Worm (Caenorhabditis elegans) whole organism, young adult: Measurements from ENCODE around the gene ZC374.2.

Source experiments
- B0035.1 ChIP-seq: sonication (generic microtip); optimal IDR thresholded peaks from 2 replicates; lab custom pipeline; 2016; ENCODE audit warnings: missing genetic modification characterization, mild to moderate bottlenecking, missing compliant biosample characterization, missing genotype, missing genetic modification reagents
- B0261.1 ChIP-seq: sonication (generic microtip); optimal IDR thresholded peaks from 2 replicates; lab custom pipeline; 2016; ENCODE audit warnings: mild to moderate bottlenecking, missing genetic modification characterization, moderate library complexity, missing compliant biosample characterization
- F52B5.7 ChIP-seq: sonication (generic microtip); optimal IDR thresholded peaks from 2 replicates; lab custom pipeline; 2016; ENCODE audit warnings: mild to moderate bottlenecking, missing genetic modification characterization, missing compliant biosample characterization
- T07F8.4 ChIP-seq: sonication (generic microtip); optimal IDR thresholded peaks from 2 replicates; lab custom pipeline; 2016; ENCODE audit warnings: mild to moderate bottlenecking, missing genetic modification characterization, moderate library complexity, missing compliant biosample characterization
- Y53F4B.3 ChIP-seq: fragments of 200-800 bp; sonication (Bioruptor generic); IDR thresholded peaks from 2 replicates; pipeline ENCODE4 v1.3.6; 2022; ENCODE audit warnings: missing genetic modification reagents, missing genetic modification characterization, missing compliant biosample characterization
- Y79H2A.3 ChIP-seq: fragments of 200-800 bp; sonication (Bioruptor generic); conservative IDR thresholded peaks from 2 replicates; pipeline ENCODE4 v1.3.6; 2022; ENCODE audit warnings: missing genetic modification reagents, missing genetic modification characterization, missing compliant biosample characterization
- Y95B8A.8 ChIP-seq: fragments of 200-800 bp; sonication (Bioruptor generic); IDR thresholded peaks from 2 replicates; pipeline ENCODE4 v1.3.6; 2022; ENCODE audit warnings: missing genetic modification reagents, missing genetic modification characterization, missing compliant biosample characterization
- aptf-3 ChIP-seq: fragments of 200-800 bp; sonication (Bioruptor generic); IDR thresholded peaks from 2 replicates; pipeline ENCODE4 v1.3.6; 2022; ENCODE audit warnings: missing genetic modification characterization, missing compliant biosample characterization
- bed-1 ChIP-seq: fragments of 200-800 bp; sonication (Bioruptor generic); IDR thresholded peaks from 2 replicates; pipeline ENCODE4 v1.3.6; 2022; ENCODE audit warnings: missing genetic modification reagents, missing genetic modification characterization, missing compliant biosample characterization
- bed-2 ChIP-seq: fragments of 200-800 bp; sonication (Bioruptor generic); IDR thresholded peaks from 2 replicates; pipeline ENCODE4 v1.3.6; 2022; ENCODE audit warnings: missing genetic modification reagents, missing genetic modification characterization, missing compliant biosample characterization
- ccch-3 ChIP-seq: fragments of 200-800 bp; sonication (Bioruptor generic); optimal IDR thresholded peaks from 2 replicates; lab custom pipeline; 2018; ENCODE audit warnings: mild to moderate bottlenecking, missing genetic modification characterization, missing compliant biosample characterization
- cebp-2 ChIP-seq: fragments of 200-800 bp; sonication (Bioruptor generic); IDR thresholded peaks from 2 replicates; pipeline ENCODE4 v1.3.6; 2022; ENCODE audit warnings: missing genetic modification characterization, missing compliant biosample characterization
- ceh-100 ChIP-seq: fragments of 200-800 bp; sonication (Bioruptor generic); IDR thresholded peaks from 2 replicates; pipeline ENCODE4 v1.3.6; 2022; ENCODE audit warnings: missing genetic modification reagents, missing genetic modification characterization, missing compliant biosample characterization
- chd-7 ChIP-seq: sonication (generic microtip); optimal IDR thresholded peaks from 2 replicates; lab custom pipeline; 2016; ENCODE audit warnings: mild to moderate bottlenecking, missing genetic modification characterization, moderate library complexity, missing compliant biosample characterization
- dpff-1 ChIP-seq: sonication (generic microtip); optimal IDR thresholded peaks from 2 replicates; lab custom pipeline; 2017; ENCODE audit warnings: mild to moderate bottlenecking, missing genetic modification characterization, missing compliant biosample characterization
- egl-18 ChIP-seq: fragments of 200-800 bp; sonication (Bioruptor generic); IDR thresholded peaks from 2 replicates; pipeline ENCODE4 v1.3.6; 2022; ENCODE audit warnings: missing genetic modification reagents, missing genetic modification characterization, missing compliant biosample characterization
- egrh-3 ChIP-seq: fragments of 200-800 bp; sonication (Bioruptor generic); IDR thresholded peaks from 2 replicates; pipeline ENCODE4 v1.3.6; 2022; ENCODE audit warnings: missing genetic modification reagents, missing genetic modification characterization, missing compliant biosample characterization
- ets-4 ChIP-seq: fragments of 200-800 bp; sonication (Bioruptor generic); optimal IDR thresholded peaks from 2 replicates; lab custom pipeline; 2018; ENCODE audit warnings: mild to moderate bottlenecking, missing genetic modification characterization, missing compliant biosample characterization
- him-1 ChIP-seq: sonication (generic microtip); optimal IDR thresholded peaks from 2 replicates; lab custom pipeline; 2016; ENCODE audit warnings: missing genotype, missing genetic modification reagents, missing genetic modification characterization, missing compliant biosample characterization
- hlh-26 ChIP-seq: fragments of 200-800 bp; sonication (Bioruptor generic); conservative IDR thresholded peaks from 2 replicates; pipeline ENCODE4 v1.3.6; 2022; ENCODE audit warnings: missing genetic modification reagents, missing genetic modification characterization, missing compliant biosample characterization
- hrde-1 ChIP-seq: sonication (generic microtip); optimal IDR thresholded peaks from 2 replicates; lab custom pipeline; 2016; ENCODE audit warnings: missing genetic modification characterization, mild to moderate bottlenecking, missing compliant biosample characterization, moderate library complexity, missing genotype, missing genetic modification reagents, borderline replicate concordance
- hsf-1 ChIP-seq: fragments of 200-800 bp; sonication (Bioruptor generic); IDR thresholded peaks from 2 replicates; pipeline ENCODE4 v1.3.6; 2022; ENCODE audit warnings: missing genetic modification reagents, missing genetic modification characterization, missing compliant biosample characterization
- let-526 ChIP-seq: fragments of 200-800 bp; sonication (Bioruptor generic); IDR thresholded peaks from 2 replicates; pipeline ENCODE4 v1.3.6; 2022; ENCODE audit warnings: missing genetic modification reagents, missing genetic modification characterization, missing compliant biosample characterization
- lin-26 ChIP-seq: fragments of 200-800 bp; sonication (Bioruptor generic); IDR thresholded peaks from 2 replicates; pipeline ENCODE4 v1.3.6; 2022; ENCODE audit warnings: missing genetic modification reagents, missing genetic modification characterization, missing compliant biosample characterization
- lin-35 ChIP-seq, 3 experiments: fragments of 150-350 bp in 2 of 3; sonication (generic microtip) in 1 of 3; optimal IDR thresholded peaks; 2 replicates each; lab custom pipeline; 2014 to 2018; ENCODE audit warnings: missing biosample characterization in 3 of 3, missing genetic modification characterization in 3 of 3, missing genetic modification reagents in 3 of 3
- lin-40 ChIP-seq: sonication (generic microtip); optimal IDR thresholded peaks from 2 replicates; lab custom pipeline; 2016; ENCODE audit warnings: missing genetic modification characterization, mild to moderate bottlenecking, missing compliant biosample characterization, missing genotype, missing genetic modification reagents
- lin-54 ChIP-seq: fragments of 200-800 bp; sonication (Bioruptor generic); optimal IDR thresholded peaks from 2 replicates; lab custom pipeline; 2018; ENCODE audit warnings: mild to moderate bottlenecking, missing genetic modification characterization, missing compliant biosample characterization
- lir-1 ChIP-seq: fragments of 200-800 bp; sonication (Bioruptor generic); conservative IDR thresholded peaks from 2 replicates; pipeline ENCODE4 v1.3.6; 2022; ENCODE audit warnings: missing genetic modification reagents, missing genetic modification characterization, missing compliant biosample characterization
- nfyb-1 ChIP-seq: fragments of 200-800 bp; sonication (Bioruptor generic); IDR thresholded peaks from 2 replicates; pipeline ENCODE4 v1.3.6; 2022; ENCODE audit warnings: missing genetic modification reagents, missing genetic modification characterization, missing compliant biosample characterization
- nhr-27 ChIP-seq: fragments of 200-800 bp; sonication (Bioruptor generic); optimal IDR thresholded peaks from 2 replicates; lab custom pipeline; 2018; ENCODE audit warnings: mild to moderate bottlenecking, missing genetic modification characterization, moderate library complexity, missing compliant biosample characterization
- pbrm-1 ChIP-seq: fragments of 200-800 bp; sonication (Bioruptor generic); IDR thresholded peaks from 2 replicates; pipeline ENCODE4 v1.3.6; 2022; ENCODE audit warnings: missing genetic modification reagents, missing genetic modification characterization, missing compliant biosample characterization
- rcor-1 ChIP-seq: fragments of 200-800 bp; sonication (Bioruptor generic); IDR thresholded peaks from 2 replicates; pipeline ENCODE4 v1.3.6; 2022; ENCODE audit warnings: missing genetic modification reagents, missing genetic modification characterization, missing compliant biosample characterization
- repo-1 ChIP-seq: sonication (generic microtip); optimal IDR thresholded peaks from 2 replicates; lab custom pipeline; 2017; ENCODE audit warnings: mild to moderate bottlenecking, missing genetic modification characterization, missing compliant biosample characterization
- rpc-1 ChIP-seq, 2 experiments: fragments of 150-350 bp in 1 of 2; sonication (generic microtip) in 1 of 2; optimal IDR thresholded peaks; 2 replicates each; lab custom pipeline; 2014 to 2018; ENCODE audit warnings: missing biosample characterization in 1 of 2, missing genetic modification characterization in 1 of 2, missing genetic modification reagents in 1 of 2, missing genotype in 1 of 2
- snpc-1.3 ChIP-seq: sonication (generic microtip); optimal IDR thresholded peaks from 2 replicates; lab custom pipeline; 2017; ENCODE audit warnings: missing genetic modification characterization, mild to moderate bottlenecking, missing compliant biosample characterization, antibody characterized with exemption, moderate library complexity, missing genotype, missing genetic modification reagents; ENCODE audit not compliant: insufficient read depth
- snpc-3.4 ChIP-seq: sonication (generic microtip); optimal IDR thresholded peaks from 2 replicates; lab custom pipeline; 2017; ENCODE audit warnings: missing genetic modification characterization, mild to moderate bottlenecking, missing compliant biosample characterization, antibody characterized with exemption, moderate library complexity, missing genotype, missing genetic modification reagents
- snpc-4 ChIP-seq, 5 experiments: fragments of 150-350 bp in 1 of 5; sonication (generic microtip) in 4 of 5; optimal IDR thresholded peaks; 2 replicates each; lab custom pipeline; 2014 to 2018; ENCODE audit warnings: missing genetic modification characterization in 5 of 5, missing biosample characterization in 3 of 5, antibody characterized with exemption in 2 of 5, mild to moderate bottlenecking in 2 of 5, missing compliant biosample characterization in 2 of 5, missing genotype in 2 of 5, moderate library complexity in 2 of 5, missing genetic modification reagents in 1 of 5
- unc-130 ChIP-seq: sonication (generic microtip); optimal IDR thresholded peaks from 2 replicates; lab custom pipeline; 2016; ENCODE audit warnings: missing genetic modification reagents, missing genetic modification characterization, missing compliant biosample characterization
- ztf-18 ChIP-seq: sonication (generic microtip); optimal IDR thresholded peaks from 2 replicates; lab custom pipeline; 2016; ENCODE audit warnings: missing genotype, mild to moderate bottlenecking, missing genetic modification characterization, missing compliant biosample characterization
- ztf-6 ChIP-seq: fragments of 200-800 bp; sonication (Bioruptor generic); IDR thresholded peaks from 2 replicates; pipeline ENCODE4 v1.3.6; 2022; ENCODE audit warnings: missing genetic modification reagents, missing genetic modification characterization, missing compliant biosample characterization

ZC374.2 gene

DNA sequence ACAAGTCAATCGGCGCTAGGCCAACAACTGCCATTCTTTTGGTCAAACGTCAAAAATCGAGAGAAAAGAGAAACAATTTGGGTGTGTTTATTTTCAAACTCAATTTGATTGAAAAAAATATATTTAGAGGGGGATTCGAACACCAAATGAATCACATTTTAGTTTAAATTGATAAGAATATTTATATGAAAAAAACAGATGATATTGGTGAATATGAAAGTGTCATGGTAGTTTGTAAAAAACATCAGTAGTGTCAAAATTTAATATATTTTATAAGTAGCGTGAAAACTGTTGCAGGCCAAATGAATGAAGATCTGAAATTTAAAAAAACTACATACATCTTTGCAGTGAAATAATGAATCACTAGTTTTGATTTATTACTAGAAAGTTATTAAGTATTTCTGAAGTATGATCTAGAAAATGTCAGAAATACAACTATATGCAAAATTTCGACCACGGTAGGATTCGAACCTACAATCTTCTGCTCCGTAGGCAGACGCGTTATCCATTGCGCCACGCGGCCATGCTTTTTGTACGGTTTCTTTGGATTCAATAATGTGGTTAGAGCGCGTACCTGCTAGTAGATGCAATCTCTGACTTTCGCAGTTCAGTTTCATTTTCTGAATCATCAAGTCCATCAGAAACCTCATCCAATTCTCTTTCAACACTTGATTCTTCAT, 29.1 kb downstream of the ZC374.2 start, which contains the start of gene F19C6.4 (continued):
- TF ChIP-seq aptf-3 (no peak), hrde-1 (tag; lab: Kevin White, UChicago) (peak; percentile 35), unc-130 (GFP tag; lab: Kevin White, UChicago) (peak; percentile 43), snpc-3.4 (tag; lab: Kevin White, UChicago) (peak; percentile 37)
- TF ChIP-seq, all 124 proteins: peak for 27

ce11 chrX:10009985-10010384, 37.2 kb downstream of the ZC374.2 start:
- TF ChIP-seq rcor-1 (GFP tag; lab: Robert Waterston, UW): no peak
- no peak for TF ChIP-seq lir-1 (GFP tag; lab: Robert Waterston, UW)
- TF ChIP-seq ztf-18 (tag; lab: Kevin White, UChicago): no peak
- no peak for TF ChIP-seq egrh-3
- TF ChIP-seq chd-7: no peak
- no peak for TF ChIP-seq B0035.1 (tag; lab: Kevin White, UChicago)
- TF ChIP-seq unc-130 (GFP tag; lab: Kevin White, UChicago): no peak
- no peak for TF ChIP-seq snpc-4 (GFP tag; optimal IDR thresholded peaks at IDR 0.05; lab: Kevin White, UChicago)
- no peak for TF ChIP-seq snpc-4 (tag; optimal IDR thresholded peaks at IDR 0.05; lab: Kevin White, UChicago)
- TF ChIP-seq lin-54 (GFP tag; lab: Kevin White, UChicago): no peak
- no peak for TF ChIP-seq lin-35 (GFP tag; optimal IDR thresholded peaks at IDR 0.05; lab: Kevin White, UChicago)
- TF ChIP-seq nfyb-1 (GFP tag; lab: Robert Waterston, UW): no peak
- TF ChIP-seq ceh-100: no peak
- no peak for TF ChIP-seq cebp-2 (GFP tag; lab: Robert Waterston, UW)

- TF ChIP-seq hlh-26 (GFP tag; lab: Robert Waterston, UW) (no peak), Y53F4B.3 (no peak), snpc-1.3 (tag; lab: Kevin White, UChicago) (no peak), Y95B8A.8 (GFP tag; lab: Robert Waterston, UW) (no peak), ccch-3 (GFP tag; lab: Kevin White, UChicago) (no peak), cebp-2 (GFP tag; lab: Robert Waterston, UW) (no peak), hsf-1 (no peak), B0261.1 (no peak), bed-2 (GFP tag; lab: Robert Waterston, UW) (no peak), him-1 (tag; lab: Kevin White, UChicago) (no peak), rpc-1 (optimal IDR thresholded peaks at IDR 0.05; lab: Kevin White, UChicago) (no peak), rpc-1 (tag; optimal IDR thresholded peaks at IDR 0.05; lab: Kevin White, UChicago) (no peak)
Measured at ce11 chrX:10008664-10009063, 38.6 kb downstream of the ZC374.2 start, which contains the start of gene F19C6.3. Gene F19C6.3, minus strand, starts transcription at chrX:10008764.

DNA sequence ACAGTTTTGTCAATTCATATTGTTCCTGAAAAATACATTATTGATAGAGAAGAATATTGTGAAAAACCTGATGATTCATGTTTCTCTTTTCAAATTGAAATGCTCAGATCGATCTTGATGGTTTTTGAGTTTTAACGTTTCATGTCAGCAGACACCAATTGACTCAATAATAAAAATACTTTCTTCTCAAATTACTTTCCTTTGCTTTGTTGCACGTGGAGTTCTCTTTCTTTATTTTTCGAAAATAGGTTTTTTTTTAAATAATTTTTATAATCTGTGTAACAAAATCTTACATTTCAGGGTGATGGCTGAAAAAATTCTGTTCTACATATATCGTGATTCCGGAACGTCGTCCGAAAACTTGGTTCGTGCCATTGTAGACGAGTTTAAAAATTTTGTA, 46.6 kb downstream of the ZC374.2 start, which contains the start of gene F19C6.2:
Gene F19C6.2 (plus strand): TSS at position 301 of the 400 bp plus-strand sequence.
- TF ChIP-seq ets-4 (GFP tag; lab: Kevin White, UChicago) (no peak), ztf-6 (GFP tag; lab: Robert Waterston, UW) (no peak), dpff-1 (tag; lab: Kevin White, UChicago) (no peak), bed-1 (GFP tag; lab: Robert Waterston, UW) (no peak), nhr-27 (no peak), Y53F4B.3 (no peak), T07F8.4 (no peak), chd-7 (no peak), Y79H2A.3 (GFP tag; lab: Robert Waterston, UW) (no peak), pbrm-1 (GFP tag; lab: Robert Waterston, UW) (no peak), let-526 (no peak), lin-40 (tag; lab: Kevin White, UChicago) (no peak), lin-26 (GFP tag; lab: Robert Waterston, UW) (no peak), Y95B8A.8 (GFP tag; lab: Robert Waterston, UW) (no peak), egl-18 (GFP tag; lab: Robert Waterston, UW) (no peak), repo-1 (tag; lab: Kevin White, UChicago) (no peak), F52B5.7 (tag; lab: Kevin White, UChicago) (no peak)
